Fruit fly (Drosophila melanogaster) whole organism, embryonic: Measurements from ENCODE around the gene betaNACtes3.
"Not testable (repeated sequence)": the region's sequence is repeated elsewhere in the genome, so short reads cannot be mapped to it uniquely, and the experiment has no call there.

ENCODE experiments used
- ATbp ChIP-seq: fragments of 200-800 bp; sonication (Bioruptor generic); optimal IDR thresholded peaks from 2 replicates; lab custom pipeline; 2017; ENCODE audit warnings: missing biosample characterization, mild to moderate bottlenecking, missing genetic modification characterization, missing genetic modification reagents
- CG10959 ChIP-seq: fragments of 200-800 bp; sonication (Bioruptor generic); IDR thresholded peaks from 2 replicates; pipeline ENCODE4 v1.3.6; 2022; ENCODE audit warnings: missing biosample characterization, missing genetic modification characterization
- CG11247 ChIP-seq: fragments of 200-800 bp; sonication (Bioruptor generic); IDR thresholded peaks from 2 replicates; pipeline ENCODE4 v1.3.6; 2022; ENCODE audit warnings: missing biosample characterization, missing genetic modification characterization
- CG11723 ChIP-seq: fragments of 200-800 bp; sonication (Bioruptor generic); optimal IDR thresholded peaks from 2 replicates; lab custom pipeline; 2017; ENCODE audit warnings: missing biosample characterization, mild to moderate bottlenecking, missing genetic modification characterization
- CG12942 ChIP-seq: fragments of 200-800 bp; sonication (Bioruptor generic); optimal IDR thresholded peaks from 3 replicates; lab custom pipeline; 2016; ENCODE audit warnings: missing biosample characterization, missing genetic modification characterization
- CG13424 ChIP-seq: fragments of 200-800 bp; sonication (Bioruptor generic); optimal IDR thresholded peaks from 2 replicates; lab custom pipeline; 2019; ENCODE audit warnings: missing biosample characterization, mild to moderate bottlenecking, missing genetic modification characterization, moderate library complexity
- CG15269 ChIP-seq: fragments of 200-800 bp; sonication (Bioruptor generic); optimal IDR thresholded peaks from 2 replicates; lab custom pipeline; 2018; ENCODE audit warnings: missing biosample characterization, mild to moderate bottlenecking, missing genetic modification characterization, moderate library complexity
- CG17359 ChIP-seq: fragments of 200-800 bp; sonication (Bioruptor generic); optimal IDR thresholded peaks from 3 replicates; lab custom pipeline; 2018; ENCODE audit warnings: missing biosample characterization, mild to moderate bottlenecking, missing genetic modification characterization, moderate library complexity
- CG1832 ChIP-seq: fragments of 200-800 bp; sonication (Bioruptor generic); optimal IDR thresholded peaks from 2 replicates; lab custom pipeline; 2017; ENCODE audit warnings: missing biosample characterization, mild to moderate bottlenecking, missing genetic modification characterization, inconsistent platforms
- CG18599 ChIP-seq: fragments of 200-800 bp; sonication (Bioruptor generic); optimal IDR thresholded peaks from 3 replicates; lab custom pipeline; 2017; ENCODE audit warnings: missing biosample characterization, missing genetic modification characterization, mild to moderate bottlenecking, moderate library complexity, missing genetic modification reagents
- CG3065 ChIP-seq: fragments of 200-800 bp; sonication (Bioruptor generic); optimal IDR thresholded peaks from 2 replicates; lab custom pipeline; 2016; ENCODE audit warnings: missing biosample characterization, missing genetic modification characterization
- CG32532 ChIP-seq: fragments of 200-800 bp; sonication (Bioruptor generic); IDR thresholded peaks from 2 replicates; pipeline ENCODE4 v1.3.6; 2022; ENCODE audit warnings: missing biosample characterization, missing genetic modification characterization
- CG8765 ChIP-seq: fragments of 200-800 bp; sonication (Bioruptor generic); IDR thresholded peaks from 2 replicates; pipeline ENCODE4 v1.3.6; 2022; ENCODE audit warnings: missing biosample characterization, missing genetic modification characterization
- CG9437 ChIP-seq: fragments of 200-800 bp; sonication (Bioruptor generic); optimal IDR thresholded peaks from 2 replicates; lab custom pipeline; 2018; ENCODE audit warnings: missing biosample characterization, mild to moderate bottlenecking, missing genetic modification characterization
- D19A ChIP-seq: fragments of 200-800 bp; optimal IDR thresholded peaks from 3 replicates; lab custom pipeline; 2019; ENCODE audit warnings: missing biosample characterization, mild to moderate bottlenecking, missing genetic modification characterization, moderate library complexity
- Dip2 ChIP-seq: fragments of 200-800 bp; sonication (Bioruptor generic); IDR thresholded peaks from 2 replicates; pipeline ENCODE4 v1.3.6; 2022; ENCODE audit warnings: missing biosample characterization, missing genetic modification characterization
- Fer1 ChIP-seq: fragments of 200-800 bp; sonication (Bioruptor generic); optimal IDR thresholded peaks from 2 replicates; lab custom pipeline; 2017; ENCODE audit warnings: missing biosample characterization, mild to moderate bottlenecking, missing genetic modification characterization
- Fer2 ChIP-seq: fragments of 200-800 bp; sonication (Bioruptor generic); optimal IDR thresholded peaks from 2 replicates; lab custom pipeline; 2018; ENCODE audit warnings: missing biosample characterization, mild to moderate bottlenecking, missing genetic modification characterization, moderate library complexity
- Gug ChIP-seq: fragments of 200-800 bp; sonication (Bioruptor generic); IDR thresholded peaks from 4 replicates; pipeline ENCODE4 v1.3.6; 2022; ENCODE audit warnings: missing biosample characterization, missing genetic modification characterization
- Hey ChIP-seq: fragments of 200-800 bp; sonication (Bioruptor generic); optimal IDR thresholded peaks from 3 replicates; lab custom pipeline; 2018; ENCODE audit warnings: missing biosample characterization, mild to moderate bottlenecking, missing genetic modification characterization
- HmgD ChIP-seq: fragments of 200-800 bp; sonication (Bioruptor generic); optimal IDR thresholded peaks from 3 replicates; lab custom pipeline; 2016; ENCODE audit warnings: missing biosample characterization, missing genetic modification characterization
- HmgZ ChIP-seq: fragments of 200-800 bp; sonication (Bioruptor generic); optimal IDR thresholded peaks from 2 replicates; lab custom pipeline; 2018; ENCODE audit warnings: missing biosample characterization, mild to moderate bottlenecking, missing genetic modification characterization
- Hr51 ChIP-seq, 2 experiments: fragments of 200-800 bp; sonication (Bioruptor generic); optimal IDR thresholded peaks; 2 replicates in 1 of 2; 3 replicates in 1 of 2; lab custom pipeline; 2016 to 2018; ENCODE audit warnings: missing biosample characterization in 2 of 2, missing genetic modification characterization in 2 of 2, mild to moderate bottlenecking in 1 of 2, moderate library complexity in 1 of 2
- Six4 ChIP-seq: fragments of 200-800 bp; sonication (Bioruptor generic); optimal IDR thresholded peaks from 2 replicates; lab custom pipeline; 2016; ENCODE audit warnings: missing biosample characterization, missing genetic modification characterization
- Xbp1 ChIP-seq: fragments of 200-800 bp; sonication (Bioruptor generic); optimal IDR thresholded peaks from 3 replicates; lab custom pipeline; 2016; ENCODE audit warnings: missing biosample characterization, mild to moderate bottlenecking, missing genetic modification characterization
- YL-1 ChIP-seq: fragments of 200-800 bp; sonication (Bioruptor generic); optimal IDR thresholded peaks from 3 replicates; lab custom pipeline; 2017; ENCODE audit warnings: missing biosample characterization, mild to moderate bottlenecking, missing genetic modification characterization
- corto ChIP-seq: fragments of 200-800 bp; sonication (Bioruptor generic); optimal IDR thresholded peaks from 2 replicates; lab custom pipeline; 2016; ENCODE audit warnings: missing biosample characterization, mild to moderate bottlenecking, missing genetic modification characterization, moderate library complexity
- crc ChIP-seq: fragments of 200-800 bp; sonication (Bioruptor generic); optimal IDR thresholded peaks from 2 replicates; lab custom pipeline; 2016; ENCODE audit warnings: missing biosample characterization, missing genetic modification characterization
- crol ChIP-seq: fragments of 200-800 bp; sonication (Bioruptor generic); IDR thresholded peaks from 2 replicates; pipeline ENCODE4 v1.3.6; 2022; ENCODE audit warnings: missing biosample characterization, missing genetic modification characterization
- dan ChIP-seq: fragments of 200-800 bp; sonication (Bioruptor generic); IDR thresholded peaks from 2 replicates; pipeline ENCODE4 v1.3.6; 2022; ENCODE audit warnings: missing biosample characterization, missing genetic modification characterization
- dmrt99B ChIP-seq: fragments of 200-800 bp; sonication (Bioruptor generic); optimal IDR thresholded peaks from 2 replicates; lab custom pipeline; 2018; ENCODE audit warnings: missing biosample characterization, mild to moderate bottlenecking, missing genetic modification characterization, moderate library complexity
- en ChIP-seq: fragments of 200-800 bp; sonication (Bioruptor generic); optimal IDR thresholded peaks from 2 replicates; lab custom pipeline; 2016; ENCODE audit warnings: missing biosample characterization, missing genetic modification characterization
- fd96Cb ChIP-seq: fragments of 200-800 bp; sonication (Bioruptor generic); optimal IDR thresholded peaks from 2 replicates; lab custom pipeline; 2018; ENCODE audit warnings: missing biosample characterization, mild to moderate bottlenecking, missing genetic modification characterization, moderate library complexity
- fu2 ChIP-seq: fragments of 200-800 bp; sonication (Bioruptor generic); optimal IDR thresholded peaks from 2 replicates; lab custom pipeline; 2016; ENCODE audit warnings: missing biosample characterization, missing genetic modification characterization
- gcm ChIP-seq: fragments of 200-800 bp; sonication (Bioruptor generic); optimal IDR thresholded peaks from 2 replicates; lab custom pipeline; 2019; ENCODE audit warnings: missing biosample characterization, mild to moderate bottlenecking, missing genetic modification characterization, moderate library complexity
- gem ChIP-seq: fragments of 200-800 bp; sonication (Bioruptor generic); optimal IDR thresholded peaks from 2 replicates; lab custom pipeline; 2019; ENCODE audit warnings: missing biosample characterization, mild to moderate bottlenecking, missing genetic modification characterization, moderate library complexity
- hb ChIP-seq: fragments of 200-800 bp; sonication (Bioruptor generic); IDR thresholded peaks from 3 replicates; pipeline ENCODE4 v1.3.6; 2022; ENCODE audit warnings: missing biosample characterization, missing genetic modification characterization; ENCODE audit not compliant: partially characterized antibody
- insv ChIP-seq, 2 experiments: fragments of 200-800 bp; sonication (Bioruptor generic); optimal IDR thresholded peaks; 3 replicates each; lab custom pipeline; 2016 to 2018; ENCODE audit warnings: missing biosample characterization in 2 of 2, missing genetic modification characterization in 2 of 2
- jing ChIP-seq: fragments of 200-800 bp; sonication (Bioruptor generic); optimal IDR thresholded peaks from 2 replicates; lab custom pipeline; 2018; ENCODE audit warnings: missing biosample characterization, mild to moderate bottlenecking, missing genetic modification characterization
- kni ChIP-seq: fragments of 200-800 bp; sonication (Bioruptor generic); optimal IDR thresholded peaks from 3 replicates; lab custom pipeline; 2017; ENCODE audit warnings: mild to moderate bottlenecking, missing biosample characterization, missing genetic modification reagents, missing genetic modification characterization
- mirr ChIP-seq: fragments of 200-800 bp; sonication (Bioruptor generic); optimal IDR thresholded peaks from 3 replicates; lab custom pipeline; 2018; ENCODE audit warnings: missing biosample characterization, mild to moderate bottlenecking, missing genetic modification characterization
- mld ChIP-seq: fragments of 200-800 bp; sonication (Bioruptor generic); IDR thresholded peaks from 3 replicates; pipeline ENCODE4 v1.3.6; 2022; ENCODE audit warnings: missing biosample characterization, missing genetic modification characterization; ENCODE audit not compliant: partially characterized antibody
- nmo ChIP-seq: fragments of 200-800 bp; sonication (Bioruptor generic); optimal IDR thresholded peaks from 2 replicates; lab custom pipeline; 2018; ENCODE audit warnings: missing biosample characterization, mild to moderate bottlenecking, missing genetic modification characterization, moderate library complexity
- ssp ChIP-seq: fragments of 200-800 bp; sonication (Bioruptor generic); IDR thresholded peaks from 2 replicates; pipeline ENCODE4 v1.3.6; 2022; ENCODE audit warnings: missing biosample characterization, missing genetic modification characterization
- tgo ChIP-seq: fragments of 200-800 bp; sonication (Bioruptor generic); IDR thresholded peaks from 3 replicates; pipeline ENCODE4 v1.3.6; 2022; ENCODE audit warnings: missing biosample characterization, missing genetic modification characterization
- unpg ChIP-seq: fragments of 200-800 bp; sonication (Bioruptor generic); optimal IDR thresholded peaks from 3 replicates; lab custom pipeline; 2018; ENCODE audit warnings: missing biosample characterization, mild to moderate bottlenecking, missing genetic modification characterization, moderate library complexity
- wek ChIP-seq: fragments of 200-800 bp; sonication (Bioruptor generic); optimal IDR thresholded peaks from 3 replicates; lab custom pipeline; 2018; ENCODE audit warnings: missing biosample characterization, mild to moderate bottlenecking, missing genetic modification characterization, moderate library complexity

betaNACtes3 gene

dm6 chrX:14378506-14378905, at the start of gene betaNACtes3:
betaNACtes3 (plus strand) TSS chrX:14378806.
- TF ChIP-seq dan (GFP tag; lab: Robert Waterston, UW); Gug; YL-1 (GFP tag; lab: Kevin White, UChicago): not testable (repeated sequence)

- TF ChIP-seq jing (no peak), CG17359 (tag; lab: Kevin White, UChicago) (peak; percentile 9), HmgD (GFP tag; lab: Kevin White, UChicago) (no peak), ATbp (GFP tag; lab: Kevin White, UChicago) (no peak), mirr (no peak), CG3065 (GFP tag; lab: Kevin White, UChicago) (no peak), Hr51 (GFP tag; optimal IDR thresholded peaks at IDR 0.05; lab: Kevin White, UChicago) (peak in 1 of 2 experiments; percentile 12), corto (no peak), D19A (tag; lab: Kevin White, UChicago) (no peak), mld (GFP tag; lab: Robert Waterston, UW) (no peak), Hey (tag; lab: Kevin White, UChicago) (no peak), CG1832 (GFP tag; lab: Kevin White, UChicago) (no peak), Six4 (GFP tag; lab: Kevin White, UChicago) (no peak), CG12942 (GFP tag; lab: Kevin White, UChicago) (no peak), en (no peak), HmgZ (tag; lab: Kevin White, UChicago) (no peak), hb (GFP tag; lab: Robert Waterston, UW) (no peak), crc (no peak), CG11723 (GFP tag; lab: Kevin White, UChicago) (no peak), Fer1 (GFP tag; lab: Kevin White, UChicago) (peak; percentile 23), CG15269 (tag; lab: Kevin White, UChicago) (peak; percentile 26), CG10959 (GFP tag; lab: Robert Waterston, UW) (no peak), CG11247 (GFP tag; lab: Robert Waterston, UW) (no peak), Dip2 (GFP tag; lab: Robert Waterston, UW) (no peak), wek (GFP tag; lab: Kevin White, UChicago) (no peak), CG13424 (tag; lab: Kevin White, UChicago) (peak; percentile 10), CG32532 (no peak), ssp (GFP tag; lab: Robert Waterston, UW) (no peak), dmrt99B (tag; lab: Kevin White, UChicago) (peak; percentile 48), CG9437 (no peak), CG8765 (GFP tag; lab: Robert Waterston, UW) (no peak), tgo (GFP tag; lab: Robert Waterston, UW) (no peak), nmo (peak; percentile 9), Fer2 (tag; lab: Kevin White, UChicago) (no peak), crol (GFP tag; lab: Robert Waterston, UW) (peak; percentile 64; the same call in 1 of the 2 replicates), Xbp1 (GFP tag; lab: Kevin White, UChicago) (peak; percentile 1), CG18599 (peak; percentile 38), unpg (GFP tag; lab: Kevin White, UChicago) (peak; percentile 12), fu2 (GFP tag; lab: Kevin White, UChicago) (no peak), fd96Cb (tag; lab: Kevin White, UChicago) (peak; percentile 11), gem (tag; lab: Kevin White, UChicago) (peak; percentile 44), insv (GFP tag; optimal IDR thresholded peaks at IDR 0.05; lab: Kevin White, UChicago) (no peak), kni (GFP tag; lab: Kevin White, UChicago) (no peak), gcm (GFP tag; lab: Kevin White, UChicago) (no peak)
These were observed 47.0 kb upstream of the betaNACtes3 start for dm6 chrX:14331490-14332182.
